Worm (Caenorhabditis elegans) whole organism, midembryonic: ENCODE results near the gene Y75B8A.6.
"Not testable (repeated sequence)": the region's sequence is repeated elsewhere in the genome, so short reads cannot be mapped to it uniquely, and the experiment has no call there.

Experiments
- T22C8.4 ChIP-seq: fragments of 200-800 bp; sonication (Bioruptor generic); IDR thresholded peaks from 2 replicates; pipeline ENCODE4 v1.3.6; 2022; ENCODE audit warnings: missing genetic modification characterization, missing compliant biosample characterization
- cog-1 ChIP-seq: sonication (generic microtip); optimal IDR thresholded peaks from 2 replicates; lab custom pipeline; 2016; ENCODE audit warnings: missing genetic modification characterization, missing compliant biosample characterization
- flt-1 ChIP-seq: fragments of 200-800 bp; sonication (Bioruptor generic); IDR thresholded peaks from 2 replicates; pipeline ENCODE4 v1.3.6; 2022; ENCODE audit warnings: missing genetic modification characterization, missing compliant biosample characterization
- klf-2 ChIP-seq: fragments of 200-800 bp; sonication (Bioruptor generic); conservative IDR thresholded peaks from 2 replicates; pipeline ENCODE4 v1.3.6; 2022; ENCODE audit warnings: missing genetic modification reagents, missing genetic modification characterization, missing compliant biosample characterization
- med-1 ChIP-seq: sonication (generic microtip); optimal IDR thresholded peaks from 2 replicates; lab custom pipeline; 2017; ENCODE audit warnings: missing genetic modification characterization, mild to moderate bottlenecking, missing compliant biosample characterization, antibody characterized with exemption, missing genetic modification reagents; ENCODE audit not compliant: insufficient read depth
- ref-1 ChIP-seq: fragments of 200-800 bp; sonication (Bioruptor generic); conservative IDR thresholded peaks from 2 replicates; pipeline ENCODE4 v1.3.6; 2022; ENCODE audit warnings: missing genetic modification reagents, missing genetic modification characterization, missing compliant biosample characterization
- tab-1 ChIP-seq: fragments of 200-800 bp; sonication (Bioruptor generic); IDR thresholded peaks from 2 replicates; pipeline ENCODE4 v1.3.6; 2022; ENCODE audit warnings: missing genetic modification characterization, missing compliant biosample characterization
- ztf-23 ChIP-seq: fragments of 200-800 bp; sonication (Bioruptor generic); IDR thresholded peaks from 2 replicates; pipeline ENCODE4 v1.3.6; 2022; ENCODE audit warnings: missing genetic modification reagents, missing genetic modification characterization, missing compliant biosample characterization
- ztf-29 ChIP-seq: fragments of 200-800 bp; sonication (Bioruptor generic); IDR thresholded peaks from 2 replicates; pipeline ENCODE4 v1.3.6; 2022; ENCODE audit warnings: missing genetic modification reagents, missing genetic modification characterization, missing compliant biosample characterization

Y75B8A.6 gene

DNA sequence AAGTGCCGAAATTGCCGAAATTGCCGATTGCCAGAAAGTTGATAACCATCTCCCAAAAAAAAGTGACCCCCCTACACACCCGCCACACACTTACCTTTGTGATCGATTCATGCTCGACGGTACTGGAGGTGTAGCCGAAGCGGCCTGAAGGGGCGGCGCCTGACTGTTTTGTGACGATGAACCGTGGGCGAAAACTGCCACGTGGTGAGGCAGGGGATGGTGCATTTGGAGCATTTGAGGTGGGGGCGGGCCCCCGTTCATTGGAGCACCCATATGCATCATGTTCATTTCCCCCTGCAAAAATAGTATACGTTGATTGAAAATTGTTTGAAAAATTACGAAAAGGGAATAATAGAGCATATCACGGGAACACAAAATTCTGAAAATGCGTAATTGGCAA, at the start of gene Y75B8A.6:
Y75B8A.6 (minus strand) TSS at position 292 of the 400 bp plus-strand sequence.
- peak; percentile 63; the same call in 1 of the 2 replicates for TF ChIP-seq flt-1 (GFP tag; lab: Robert Waterston, UW)
- no peak for TF ChIP-seq tab-1
- no peak for TF ChIP-seq ztf-23
- no peak for TF ChIP-seq ztf-29 (GFP tag; lab: Robert Waterston, UW)
- TF ChIP-seq med-1 (GFP tag; lab: Kevin White, UChicago), result no peak
- TF ChIP-seq T22C8.4 (GFP tag; lab: Robert Waterston, UW), result no peak

DNA sequence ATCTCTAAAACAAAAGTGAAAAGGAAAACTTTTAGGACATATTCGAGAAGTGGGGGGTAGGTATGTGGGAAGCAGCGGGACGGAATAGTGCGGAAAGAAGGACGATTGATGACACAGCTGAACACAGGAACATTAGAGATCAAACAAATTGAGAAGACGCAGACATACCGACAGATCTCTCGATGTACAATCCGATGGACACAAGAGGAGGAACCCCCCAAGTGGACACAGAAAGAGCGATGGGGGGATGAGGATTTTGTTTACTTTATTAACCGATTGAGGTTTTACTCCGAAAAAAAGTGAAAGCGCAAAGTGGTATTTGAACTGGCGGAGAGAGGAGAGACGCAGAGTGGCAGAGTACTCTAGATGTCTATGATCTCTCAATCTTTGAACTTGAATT, 48.0 kb upstream of the Y75B8A.6 start:
- TF ChIP-seq ztf-23 (no peak), ztf-29 (GFP tag; lab: Robert Waterston, UW) (no peak), ref-1 (GFP tag; lab: Robert Waterston, UW) (no peak), tab-1 (no peak), flt-1 (GFP tag; lab: Robert Waterston, UW) (0 out of 2 replicates have a peak, but pooled peaks have one; percentile 24), T22C8.4 (GFP tag; lab: Robert Waterston, UW) (no peak), med-1 (GFP tag; lab: Kevin White, UChicago) (no peak), klf-2 (GFP tag; lab: Robert Waterston, UW) (no peak), cog-1 (tag; lab: Kevin White, UChicago) (peak; percentile 73)

DNA sequence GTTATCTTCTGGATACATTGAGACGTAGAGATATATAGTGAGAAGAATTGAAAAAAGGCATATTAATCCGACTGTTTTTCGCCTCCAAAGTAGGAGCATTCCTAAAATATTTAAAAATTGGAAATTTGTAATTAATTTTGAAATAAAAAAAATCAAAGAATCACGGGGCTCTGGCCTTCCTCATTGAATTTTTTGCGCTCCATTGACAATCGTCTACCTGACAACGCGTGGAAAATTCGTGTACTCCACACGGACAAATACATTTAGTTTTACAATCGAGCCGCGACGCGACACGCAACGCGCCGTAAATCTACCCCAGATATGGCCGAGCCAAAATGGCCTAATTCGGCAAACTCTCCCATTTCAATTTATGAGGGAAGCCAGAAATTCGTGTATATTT, 47.0 kb upstream of the Y75B8A.6 start, which contains the start of gene gly-11:
gly-11 (minus strand) TSS at position 101 of the 400 bp plus-strand sequence.
- not testable (repeated sequence) for TF ChIP-seq tab-1; ref-1 (GFP tag; lab: Robert Waterston, UW); flt-1 (GFP tag; lab: Robert Waterston, UW)

DNA sequence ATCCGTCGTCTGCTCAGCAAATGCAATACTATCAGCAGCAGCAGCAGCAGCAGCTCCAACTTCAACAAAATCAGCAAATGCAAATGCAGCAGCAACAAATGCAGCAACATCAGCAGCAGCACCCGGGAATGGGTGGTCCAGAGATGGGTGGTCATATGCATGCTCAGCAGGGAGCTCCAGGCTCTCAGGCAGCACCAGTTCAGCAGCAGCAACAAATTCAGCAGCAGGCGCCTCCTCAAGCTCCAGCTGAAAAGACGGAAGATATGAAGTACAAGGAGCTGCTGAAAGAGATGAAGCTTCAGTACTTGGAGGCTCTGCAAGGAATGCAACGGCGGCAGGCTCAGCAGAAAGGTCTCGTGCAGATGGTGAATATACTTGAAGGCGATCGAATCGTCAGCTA, 36.9 kb upstream of the Y75B8A.6 start:
- TF ChIP-seq med-1 (GFP tag; lab: Kevin White, UChicago) (no peak), klf-2 (GFP tag; lab: Robert Waterston, UW) (no peak), ztf-29 (GFP tag; lab: Robert Waterston, UW) (no peak), cog-1 (tag; lab: Kevin White, UChicago) (no peak), T22C8.4 (GFP tag; lab: Robert Waterston, UW) (no peak), tab-1 (no peak), ztf-23 (no peak), ref-1 (GFP tag; lab: Robert Waterston, UW) (no peak), flt-1 (GFP tag; lab: Robert Waterston, UW) (no peak)

DNA sequence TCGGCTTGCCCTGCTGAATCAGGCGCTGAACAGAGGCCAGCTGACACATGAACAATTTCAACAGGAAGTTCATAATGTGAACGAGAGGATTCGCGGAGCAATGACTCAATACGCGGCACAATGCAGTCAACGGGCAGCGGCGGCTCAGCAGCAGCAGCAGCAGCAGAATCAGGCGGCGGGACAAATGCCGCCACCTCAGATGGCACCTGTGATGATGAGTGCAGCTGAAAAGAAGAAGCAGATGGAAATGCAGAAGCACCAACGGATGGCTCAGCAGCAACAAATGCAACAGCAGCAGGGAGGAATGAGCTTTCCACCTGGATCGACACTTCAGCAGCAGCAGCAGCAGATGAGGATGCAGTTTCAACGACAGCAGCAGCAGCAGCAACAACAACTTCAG, 35.2 kb upstream of the Y75B8A.6 start:
- TF ChIP-seq cog-1 (tag; lab: Kevin White, UChicago) (no peak), klf-2 (GFP tag; lab: Robert Waterston, UW) (no peak)

DNA sequence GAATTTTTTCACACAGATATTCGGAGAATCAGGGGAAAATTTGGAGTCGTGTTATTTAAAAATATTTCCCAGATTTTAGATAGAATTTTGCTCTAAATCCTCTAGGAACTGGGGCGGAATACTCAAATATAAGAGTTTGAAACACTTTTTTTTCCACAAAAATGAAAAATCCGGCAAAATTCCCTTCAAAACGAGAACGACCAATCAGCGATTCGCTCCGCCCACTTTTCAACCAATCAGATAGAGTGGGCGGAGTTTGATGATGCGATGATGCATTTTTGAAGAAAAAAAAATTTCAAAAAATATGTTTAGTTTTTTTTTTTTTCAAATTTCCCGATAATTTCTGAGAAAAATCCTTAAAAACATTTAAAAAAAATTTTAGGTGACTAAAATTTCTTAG, 34.3 kb upstream of the Y75B8A.6 start:
- TF ChIP-seq med-1 (GFP tag; lab: Kevin White, UChicago), result no peak
- TF ChIP-seq klf-2 (GFP tag; lab: Robert Waterston, UW), result no peak
- TF ChIP-seq ztf-29 (GFP tag; lab: Robert Waterston, UW), result no peak
- TF ChIP-seq ztf-23, result no peak
- TF ChIP-seq flt-1 (GFP tag; lab: Robert Waterston, UW), result no peak
- TF ChIP-seq tab-1, result no peak
- no peak for TF ChIP-seq T22C8.4 (GFP tag; lab: Robert Waterston, UW)

DNA sequence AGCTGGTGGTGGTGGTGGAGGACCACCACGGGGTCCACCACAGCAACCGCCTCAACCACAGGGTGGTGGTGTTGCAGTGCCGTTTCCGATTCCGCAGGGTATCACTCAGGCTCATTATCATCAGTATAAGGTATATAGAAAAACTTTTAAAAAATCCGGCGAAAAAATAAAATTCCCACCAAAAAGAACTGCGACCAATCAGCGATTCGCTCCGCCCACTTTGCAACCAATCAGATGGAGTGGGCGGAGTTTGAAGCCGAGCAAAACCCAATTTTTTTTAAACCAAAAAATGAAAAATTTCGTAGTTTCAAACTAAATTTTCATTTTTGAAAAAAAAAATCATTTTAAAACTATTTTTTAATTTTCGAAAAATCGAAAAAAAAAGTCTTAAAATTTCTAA, 30.8 kb upstream of the Y75B8A.6 start:
- TF ChIP-seq T22C8.4 (GFP tag; lab: Robert Waterston, UW) (no peak), ztf-23 (no peak), klf-2 (GFP tag; lab: Robert Waterston, UW) (no peak)

DNA sequence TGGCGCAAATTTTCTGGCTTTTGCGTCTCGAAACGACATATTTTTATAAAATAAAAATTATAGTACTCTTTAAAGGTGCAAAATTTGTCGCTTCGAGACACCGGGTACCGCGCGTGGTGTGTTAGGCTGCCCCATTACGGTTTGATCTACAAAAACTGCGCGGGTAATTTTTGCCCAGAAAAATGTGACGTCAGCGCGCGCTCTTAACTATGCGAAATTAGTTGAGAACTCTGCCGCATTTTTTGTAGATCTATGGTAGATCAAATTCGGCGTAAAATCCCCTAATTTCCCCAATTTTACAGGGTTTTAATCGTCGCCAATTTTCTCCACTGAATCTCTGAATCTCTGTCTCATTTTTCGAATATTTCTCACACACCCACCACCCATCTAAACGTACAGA, 30.3 kb upstream of the Y75B8A.6 start, which contains the start of gene Y75B8A.8:
Y75B8A.8 (plus strand) TSS at position 301 of the 400 bp plus-strand sequence.
- TF ChIP-seq T22C8.4 (GFP tag; lab: Robert Waterston, UW) (no peak), cog-1 (tag; lab: Kevin White, UChicago) (no peak), ref-1 (GFP tag; lab: Robert Waterston, UW) (no peak), ztf-29 (GFP tag; lab: Robert Waterston, UW) (no peak)

DNA sequence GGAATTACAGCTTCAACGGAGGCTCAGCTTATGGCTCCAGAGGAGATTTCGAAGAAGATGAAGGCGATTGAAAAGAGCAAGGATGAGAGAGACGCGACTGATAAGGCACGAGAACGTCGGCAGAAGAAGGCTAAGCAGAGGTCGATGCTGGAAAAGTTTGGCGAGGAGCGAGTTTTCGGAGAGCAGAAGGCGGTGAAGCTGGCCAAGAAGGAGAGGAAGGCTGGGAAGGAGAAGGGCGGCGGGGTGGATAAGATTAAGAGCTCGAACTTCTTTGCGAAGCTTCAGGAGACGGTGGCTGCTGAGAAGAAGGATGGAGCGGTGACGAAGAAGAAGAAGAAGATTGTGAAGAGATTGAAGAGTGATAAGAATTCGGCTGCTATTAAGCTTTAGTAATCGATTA, 29.1 kb upstream of the Y75B8A.6 start:
- TF ChIP-seq ref-1 (GFP tag; lab: Robert Waterston, UW) (no peak), ztf-29 (GFP tag; lab: Robert Waterston, UW) (no peak), flt-1 (GFP tag; lab: Robert Waterston, UW) (0 out of 2 replicates have a peak, but pooled peaks have one; percentile 31)

DNA sequence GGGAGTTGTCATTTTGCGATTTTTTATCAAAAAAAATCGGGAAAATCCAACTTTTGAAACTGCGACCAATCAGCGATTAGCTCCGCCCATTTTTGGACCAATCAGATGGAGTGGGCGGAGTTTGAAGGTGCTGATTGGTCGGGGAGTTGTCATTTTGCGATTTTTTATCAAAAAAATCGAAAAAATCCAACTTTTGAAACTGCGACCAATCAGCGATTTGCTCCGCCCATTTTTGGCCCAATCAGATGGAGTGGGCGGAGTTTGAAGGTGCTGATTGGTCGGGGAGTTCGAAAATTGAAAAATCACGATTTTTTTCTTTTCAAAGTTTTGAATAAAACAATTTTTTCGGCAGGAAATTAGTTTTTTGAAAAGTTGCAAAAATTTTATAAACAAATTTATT, 27.4 kb upstream of the Y75B8A.6 start:
- TF ChIP-seq klf-2 (GFP tag; lab: Robert Waterston, UW) (no peak), ztf-23 (no peak), ref-1 (GFP tag; lab: Robert Waterston, UW) (no peak), T22C8.4 (GFP tag; lab: Robert Waterston, UW) (no peak), med-1 (GFP tag; lab: Kevin White, UChicago) (no peak), tab-1 (no peak), ztf-29 (GFP tag; lab: Robert Waterston, UW) (no peak), cog-1 (tag; lab: Kevin White, UChicago) (no peak), flt-1 (GFP tag; lab: Robert Waterston, UW) (no peak)

DNA sequence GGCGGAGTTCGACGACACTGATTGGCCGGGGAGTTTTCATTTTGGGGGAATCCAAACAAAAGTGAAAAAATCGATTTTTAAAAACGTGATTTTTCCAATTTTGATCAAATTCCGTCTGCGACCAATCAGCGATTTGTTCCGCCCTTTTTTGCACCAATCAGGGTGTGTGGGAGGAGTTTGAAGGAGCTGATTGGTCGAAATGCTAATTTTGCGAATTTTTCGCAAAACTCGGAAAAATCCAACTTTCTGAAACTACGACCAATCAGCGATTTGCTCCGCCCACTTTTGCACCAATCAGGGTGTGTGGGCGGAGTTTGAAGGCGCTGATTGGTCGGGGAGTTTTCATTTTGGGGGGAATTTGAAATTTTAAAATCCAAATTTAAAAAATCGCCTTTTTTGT, 26.4 kb upstream of the Y75B8A.6 start:
- no peak for TF ChIP-seq cog-1 (tag; lab: Kevin White, UChicago)
- 0 out of 2 replicates have a peak, but pooled peaks have one; percentile 9 for TF ChIP-seq flt-1 (GFP tag; lab: Robert Waterston, UW)
